Worm (Caenorhabditis elegans): ENCODE measurements around the gene F44A2.5.

ce11 chrV:9321185-9321584 lies 23.8 kb downstream of the F44A2.5 start, which contains the start of gene F44A2.7:
- no peak for TF ChIP-seq him-1 (tag; optimal IDR thresholded peaks at IDR 0.05)
- no peak for TF ChIP-seq W03F9.2 (tag; optimal IDR thresholded peaks at IDR 0.05)

Measured in whole organism, L4/young adult.